Fruit fly (Drosophila melanogaster): ENCODE measurements around the gene Rca1.

Gene Rca1

DNA sequence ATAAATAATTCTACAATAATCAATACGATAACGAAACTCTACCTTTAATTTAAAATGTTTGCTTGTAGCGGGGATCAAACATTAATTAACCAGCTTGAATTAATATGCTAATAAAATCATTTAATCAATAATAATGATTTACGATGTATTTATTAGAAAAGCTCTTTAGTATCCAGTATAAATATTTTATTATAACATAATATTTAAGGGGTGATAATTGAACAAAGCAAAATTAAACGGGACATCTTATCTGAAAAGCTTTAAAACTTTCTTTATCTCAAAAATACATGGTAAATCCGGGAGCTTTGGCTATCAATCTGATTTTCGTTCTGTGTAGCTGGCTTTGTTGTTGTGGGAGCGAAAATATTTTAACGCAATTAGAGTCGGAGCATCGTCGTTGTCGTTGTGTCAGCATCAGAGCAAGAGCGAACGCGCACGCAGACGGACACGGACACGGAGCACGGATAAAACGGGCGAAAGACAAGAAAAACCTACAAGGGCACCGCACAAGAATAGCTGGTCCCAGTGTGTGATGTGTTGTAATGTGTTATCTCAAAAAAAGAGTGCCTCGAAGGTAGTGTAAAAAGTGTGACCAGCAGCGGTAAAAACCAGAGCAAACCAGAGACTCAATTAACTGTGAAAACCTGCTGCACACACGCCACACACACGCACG lies 22.5 kb downstream of the Rca1 start, which contains the start of gene Nlg2 (continued):
- TF ChIP-seq CG2120 (GFP tag; optimal IDR thresholded peaks at IDR 0.05) = peak; percentile 32
- peak; percentile 60 for TF ChIP-seq Ptx1 (GFP tag; IDR thresholded peaks at IDR 0.05)
- TF ChIP-seq Nf-YB (GFP tag; optimal IDR thresholded peaks at IDR 0.05) = peak; percentile 44
- TF ChIP-seq Hr39 (optimal IDR thresholded peaks at IDR 0.05) = no peak
- TF ChIP-seq dpn (GFP tag; optimal IDR thresholded peaks at IDR 0.05) = peak; percentile 3 to 40
- peak; percentile 17 for TF ChIP-seq kay (GFP tag; optimal IDR thresholded peaks at IDR 0.05)
- peak; percentile 27 for TF ChIP-seq Deaf1 (tag; optimal IDR thresholded peaks at IDR 0.05)
- peak; percentile 64 for TF ChIP-seq Nf-YC (tag; optimal IDR thresholded peaks at IDR 0.05)
- peak; percentile 59 for TF ChIP-seq Abd-B (GFP tag; optimal IDR thresholded peaks at IDR 0.05)
- no peak for TF ChIP-seq insv (GFP tag; optimal IDR thresholded peaks at IDR 0.05)
- no peak for TF ChIP-seq D (optimal IDR thresholded peaks at IDR 0.05)
- peak; percentile 47 for TF ChIP-seq D (GFP tag; optimal IDR thresholded peaks at IDR 0.05)
- 0 out of 4 replicates have a peak, but pooled peaks have one; percentile 17 for TF ChIP-seq chinmo (GFP tag; IDR thresholded peaks at IDR 0.05; ENCODE audit: partially characterized antibody)
- no peak for TF ChIP-seq dm (GFP tag; optimal IDR thresholded peaks at IDR 0.05)
- no peak for TF ChIP-seq CG11085 (GFP tag; IDR thresholded peaks at IDR 0.05)
- TF ChIP-seq H2.0 (GFP tag; IDR thresholded peaks at IDR 0.05) = no peak
- TF ChIP-seq Sox102F (GFP tag; optimal IDR thresholded peaks at IDR 0.05) = peak; percentile 70
- TF ChIP-seq CG10543 (GFP tag; optimal IDR thresholded peaks at IDR 0.05) = peak; percentile 48
- TF ChIP-seq fd96Cb (tag; optimal IDR thresholded peaks at IDR 0.05) = peak; percentile 51
- TF ChIP-seq Hr78 (GFP tag; optimal IDR thresholded peaks at IDR 0.05) = peak in 1 of 2 experiments; percentile 31
- TF ChIP-seq salm (tag; optimal IDR thresholded peaks at IDR 0.05) = peak; percentile 9
- TF ChIP-seq CG18764 (GFP tag; optimal IDR thresholded peaks at IDR 0.05) = peak; percentile 32
- TF ChIP-seq CG16815 (GFP tag; optimal IDR thresholded peaks at IDR 0.05) = peak; percentile 20
- peak; percentile 8 for TF ChIP-seq Fer3 (tag; optimal IDR thresholded peaks at IDR 0.05)
- peak; percentile 21; the same call in 1 of the 2 replicates for TF ChIP-seq ttk (GFP tag; IDR thresholded peaks at IDR 0.05)

All from whole organism, embryonic.